Worm (Caenorhabditis elegans): ENCODE data around the gene ZC21.8.

DNA sequence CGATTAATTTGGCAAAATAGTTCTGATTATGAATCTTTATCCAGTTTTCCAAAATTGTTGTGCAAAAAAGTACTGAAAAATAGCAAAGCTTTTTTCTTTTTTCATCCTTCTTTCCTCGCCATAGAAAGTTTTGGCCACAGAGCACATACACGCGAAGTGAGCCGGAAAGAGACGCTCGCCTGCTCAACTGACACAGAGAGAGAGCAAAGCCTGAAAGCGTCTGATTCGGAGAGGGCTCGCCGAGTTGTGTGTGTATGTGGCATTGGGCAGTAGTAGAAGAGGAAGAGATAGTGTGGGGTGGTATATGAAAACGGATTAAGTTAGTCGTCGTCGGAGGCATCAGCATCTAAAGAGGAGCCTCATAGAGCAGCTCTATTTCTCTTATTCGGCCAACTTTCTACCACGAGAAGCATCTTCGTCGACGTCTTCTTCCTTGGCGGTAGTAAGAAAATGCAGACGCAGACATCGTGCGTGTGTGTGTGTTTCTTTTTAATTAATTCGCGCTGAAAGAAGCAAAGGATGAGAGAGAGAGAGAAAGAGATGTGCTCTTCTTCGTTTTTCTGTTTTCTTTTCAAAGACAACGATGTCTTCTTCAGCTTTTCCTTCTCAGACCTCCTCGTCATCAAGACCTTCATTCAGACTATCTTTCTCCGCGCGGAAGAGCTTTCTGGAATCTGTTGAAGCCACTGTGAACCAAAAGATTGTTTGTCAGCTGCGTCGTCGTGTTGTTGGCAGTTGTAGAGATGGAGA lies 10.0 kb downstream of the ZC21.8 start:
- TF ChIP-seq nhr-28 (tag; optimal IDR thresholded peaks at IDR 0.05) (no peak), ZK546.5 (tag; optimal IDR thresholded peaks at IDR 0.05) (no peak), F49E8.2 (tag; optimal IDR thresholded peaks at IDR 0.05; ENCODE audit: borderline replicate concordance) (no peak), ceh-82 (tag; optimal IDR thresholded peaks at IDR 0.05) (no peak), ama-1 (optimal IDR thresholded peaks at IDR 0.05) (no peak), mdl-1 (tag; optimal IDR thresholded peaks at IDR 0.05) (no peak), lin-39 (tag; optimal IDR thresholded peaks at IDR 0.05) (no peak), spr-1 (tag; optimal IDR thresholded peaks at IDR 0.05) (no peak), snpc-4 (tag; optimal IDR thresholded peaks at IDR 0.05) (no peak)
